Worm (Caenorhabditis elegans) whole organism, L1 larva: ENCODE data around the gene rpb-2.
A peak's percentile ranks its signal among the peaks of the same experiment; 100 is the strongest.

ENCODE experiments used
- C16A3.4 ChIP-seq: fragments of 150-350 bp; optimal IDR thresholded peaks from 2 replicates; lab custom pipeline; 2014; ENCODE audit warnings: missing biosample characterization, missing genetic modification characterization
- C34B4.2 ChIP-seq: sonication (generic microtip); optimal IDR thresholded peaks from 2 replicates; lab custom pipeline; 2017; ENCODE audit warnings: mild to moderate bottlenecking, missing genetic modification characterization, missing compliant biosample characterization
- Y116A8C.19 ChIP-seq: sonication (generic microtip); optimal IDR thresholded peaks from 2 replicates; lab custom pipeline; 2016; ENCODE audit warnings: missing compliant biosample characterization, missing genetic modification characterization, borderline replicate concordance
- aha-1 ChIP-seq: fragments of 150-350 bp; optimal IDR thresholded peaks from 2 replicates; lab custom pipeline; 2014; ENCODE audit warnings: missing biosample characterization, missing genetic modification characterization
- ama-1 ChIP-seq: fragments of 150-350 bp; optimal IDR thresholded peaks from 2 replicates; lab custom pipeline; 2014
- ceh-8 ChIP-seq: fragments of 200-800 bp; sonication (Bioruptor generic); optimal IDR thresholded peaks from 2 replicates; lab custom pipeline; 2018; ENCODE audit warnings: mild to moderate bottlenecking, missing genetic modification characterization, moderate library complexity, missing compliant biosample characterization
- ceh-82 ChIP-seq, 3 experiments: fragments of 150-350 bp in 1 of 3; sonication (generic microtip) in 2 of 3; optimal IDR thresholded peaks; 2 replicates each; lab custom pipeline; 2014 to 2017; ENCODE audit warnings: missing biosample characterization in 3 of 3, missing genetic modification characterization in 3 of 3
- dpl-1 ChIP-seq, 3 experiments: fragments of 150-350 bp in 2 of 3; sonication (generic microtip) in 1 of 3; optimal IDR thresholded peaks; 2 replicates each; lab custom pipeline; 2014 to 2017; ENCODE audit warnings: missing biosample characterization in 3 of 3, missing genetic modification characterization in 3 of 3, missing genetic modification reagents in 3 of 3
- efl-1 ChIP-seq, 4 experiments: fragments of 150-350 bp; optimal IDR thresholded peaks in 3 of 4; peaks in 1 of 4; 1 replicate in 1 of 4; 2 replicates in 3 of 4; lab custom pipeline; 2014; ENCODE audit warnings: missing biosample characterization in 2 of 4, missing genetic modification characterization in 2 of 4, missing genetic modification reagents in 2 of 4
- efl-3 ChIP-seq: fragments of 200-800 bp; sonication (Bioruptor generic); optimal IDR thresholded peaks from 2 replicates; lab custom pipeline; 2018; ENCODE audit warnings: mild to moderate bottlenecking, missing genetic modification characterization, missing compliant biosample characterization
- egl-27 ChIP-seq, 2 experiments: fragments of 150-350 bp in 1 of 2; sonication (generic microtip); optimal IDR thresholded peaks; 3 replicates each; lab custom pipeline; 2017 to 2018; ENCODE audit warnings: missing biosample characterization in 2 of 2, missing genetic modification characterization in 2 of 2, missing genetic modification reagents in 2 of 2
- elt-3 ChIP-seq, 6 experiments: fragments of 150-350 bp in 1 of 6; sonication (generic microtip); optimal IDR thresholded peaks; 2 replicates each; lab custom pipeline; 2017 to 2018; ENCODE audit warnings: missing biosample characterization in 6 of 6, missing genetic modification characterization in 6 of 6, inconsistent platforms in 1 of 6
- fkh-4 ChIP-seq: sonication (generic microtip); optimal IDR thresholded peaks from 2 replicates; lab custom pipeline; 2016; ENCODE audit warnings: missing compliant biosample characterization, missing genetic modification characterization, borderline replicate concordance
- grh-1 ChIP-seq: fragments of 200-800 bp; sonication (Bioruptor generic); IDR thresholded peaks from 2 replicates; pipeline ENCODE4 v1.3.6; 2022; ENCODE audit warnings: missing genetic modification reagents, missing genetic modification characterization, missing compliant biosample characterization
- hlh-17 ChIP-seq: fragments of 200-800 bp; sonication (Bioruptor generic); optimal IDR thresholded peaks from 2 replicates; lab custom pipeline; 2018; ENCODE audit warnings: missing genetic modification characterization, mild to moderate bottlenecking, missing compliant biosample characterization, moderate library complexity, borderline replicate concordance
- hpl-2 ChIP-seq: fragments of 150-350 bp; optimal IDR thresholded peaks from 2 replicates; lab custom pipeline; 2014; ENCODE audit warnings: missing biosample characterization, missing genetic modification reagents, missing genetic modification characterization
- isw-1 ChIP-seq: fragments of 200-800 bp; sonication (Bioruptor generic); IDR thresholded peaks from 2 replicates; pipeline ENCODE4 v1.3.6; 2022; ENCODE audit warnings: missing genetic modification characterization, missing compliant biosample characterization
- lin-35 ChIP-seq, 2 experiments: fragments of 150-350 bp; optimal IDR thresholded peaks; 2 replicates each; lab custom pipeline; 2014; ENCODE audit warnings: missing biosample characterization in 2 of 2, missing genetic modification characterization in 2 of 2, missing genetic modification reagents in 2 of 2
- lir-3 ChIP-seq: sonication (generic microtip); optimal IDR thresholded peaks from 2 replicates; lab custom pipeline; 2016; ENCODE audit warnings: mild to moderate bottlenecking, missing genetic modification characterization, moderate library complexity, missing compliant biosample characterization; ENCODE audit not compliant: poor library complexity
- lsy-2 ChIP-seq, 2 experiments: fragments of 150-350 bp; optimal IDR thresholded peaks; 2 replicates each; lab custom pipeline; 2014; ENCODE audit warnings: missing biosample characterization in 2 of 2, missing genetic modification characterization in 2 of 2
- mab-9 ChIP-seq: fragments of 200-800 bp; sonication (Bioruptor generic); IDR thresholded peaks from 2 replicates; pipeline ENCODE4 v1.3.6; 2022; ENCODE audit warnings: missing genetic modification reagents, missing genetic modification characterization, missing compliant biosample characterization
- mdl-1 ChIP-seq, 2 experiments: fragments of 150-350 bp; optimal IDR thresholded peaks; 2 replicates each; lab custom pipeline; 2014 to 2017; ENCODE audit warnings: missing biosample characterization in 2 of 2, missing genetic modification characterization in 2 of 2, inconsistent platforms in 1 of 2
- mef-2 ChIP-seq: fragments of 150-350 bp; optimal IDR thresholded peaks from 2 replicates; lab custom pipeline; 2014; ENCODE audit warnings: missing biosample characterization, missing genetic modification characterization
- nhr-11 ChIP-seq: fragments of 150-350 bp; optimal IDR thresholded peaks from 2 replicates; lab custom pipeline; 2014; ENCODE audit warnings: missing biosample characterization, missing genetic modification characterization
- nhr-237 ChIP-seq: fragments of 150-350 bp; optimal IDR thresholded peaks from 2 replicates; lab custom pipeline; 2014; ENCODE audit warnings: missing biosample characterization, missing genetic modification characterization
- nhr-76 ChIP-seq: sonication (generic microtip); optimal IDR thresholded peaks from 2 replicates; lab custom pipeline; 2017; ENCODE audit warnings: missing biosample characterization, missing genetic modification characterization
- nhr-90 ChIP-seq: sonication (generic microtip); optimal IDR thresholded peaks from 2 replicates; lab custom pipeline; 2016; ENCODE audit warnings: mild to moderate bottlenecking, missing genetic modification characterization, missing compliant biosample characterization; ENCODE audit not compliant: poor library complexity
- pag-3 ChIP-seq: sonication (generic microtip); optimal IDR thresholded peaks from 2 replicates; lab custom pipeline; 2017; ENCODE audit warnings: missing genetic modification characterization, mild to moderate bottlenecking, missing compliant biosample characterization, antibody characterized with exemption, borderline replicate concordance; ENCODE audit not compliant: insufficient read depth
- pax-3 ChIP-seq: fragments of 200-800 bp; sonication (Bioruptor generic); optimal IDR thresholded peaks from 2 replicates; lab custom pipeline; 2018; ENCODE audit warnings: mild to moderate bottlenecking, missing genetic modification characterization, moderate library complexity, missing compliant biosample characterization
- pqm-1 ChIP-seq: sonication (generic microtip); optimal IDR thresholded peaks from 3 replicates; lab custom pipeline; 2017; ENCODE audit warnings: missing biosample characterization, missing genetic modification characterization
- rnt-1 ChIP-seq: sonication (generic microtip); optimal IDR thresholded peaks from 2 replicates; lab custom pipeline; 2016; ENCODE audit warnings: mild to moderate bottlenecking, missing genetic modification characterization, moderate library complexity, missing compliant biosample characterization
- skn-1 ChIP-seq: fragments of 150-350 bp; optimal IDR thresholded peaks from 2 replicates; lab custom pipeline; 2014; ENCODE audit warnings: missing biosample characterization, missing genetic modification characterization
- snpc-4 ChIP-seq: fragments of 150-350 bp; optimal IDR thresholded peaks from 2 replicates; lab custom pipeline; 2014; ENCODE audit warnings: missing biosample characterization, missing genetic modification characterization
- sup-37 ChIP-seq: fragments of 200-800 bp; sonication (Bioruptor generic); optimal IDR thresholded peaks from 2 replicates; lab custom pipeline; 2018; ENCODE audit warnings: mild to moderate bottlenecking, missing genetic modification characterization, missing compliant biosample characterization
- swsn-7 ChIP-seq: sonication (generic microtip); optimal IDR thresholded peaks from 2 replicates; lab custom pipeline; 2016; ENCODE audit warnings: missing genetic modification characterization, missing compliant biosample characterization
- tbx-2 ChIP-seq: sonication (generic microtip); optimal IDR thresholded peaks from 2 replicates; lab custom pipeline; 2016; ENCODE audit warnings: missing genetic modification characterization, missing compliant biosample characterization
- tlp-1 ChIP-seq: fragments of 150-350 bp; optimal IDR thresholded peaks from 2 replicates; lab custom pipeline; 2014; ENCODE audit warnings: missing biosample characterization, missing genetic modification characterization
- unc-62 ChIP-seq: fragments of 150-350 bp; optimal IDR thresholded peaks from 2 replicates; lab custom pipeline; 2014; ENCODE audit warnings: missing biosample characterization, missing genetic modification reagents, missing genetic modification characterization
- unc-86 ChIP-seq: sonication (generic microtip); optimal IDR thresholded peaks from 2 replicates; lab custom pipeline; 2016; ENCODE audit warnings: missing genetic modification characterization, missing compliant biosample characterization
- vab-15 ChIP-seq: sonication (generic microtip); optimal IDR thresholded peaks from 2 replicates; lab custom pipeline; 2017; ENCODE audit warnings: missing genotype, mild to moderate bottlenecking, missing genetic modification characterization, missing compliant biosample characterization
- ztf-11 ChIP-seq, 2 experiments: sonication (generic microtip); optimal IDR thresholded peaks; 2 replicates each; lab custom pipeline; 2016 to 2017; ENCODE audit warnings: missing genetic modification characterization in 2 of 2, missing biosample characterization in 1 of 2, missing compliant biosample characterization in 1 of 2
- ztf-4 ChIP-seq: fragments of 150-350 bp; optimal IDR thresholded peaks from 2 replicates; lab custom pipeline; 2014; ENCODE audit warnings: missing biosample characterization, missing genetic modification characterization

The rpb-2 gene

ce11 chrIII:4960204-4960603, 20.8 kb downstream of the rpb-2 start, which contains the start of gene C27F2.4:
TSS of gene C27F2.4 (minus strand) at chrIII:4960304.
- TF ChIP-seq snpc-4 (tag; lab: Kevin White, UChicago) (no peak), rnt-1 (tag; lab: Kevin White, UChicago) (no peak), lir-3 (tag; lab: Kevin White, UChicago) (no peak), lin-35 (GFP tag; optimal IDR thresholded peaks at IDR 0.05; lab: Kevin White, UChicago) (no peak), aha-1 (tag; lab: Kevin White, UChicago) (no peak), egl-27 (tag; optimal IDR thresholded peaks at IDR 0.05; lab: Kevin White, UChicago) (no peak)

DNA sequence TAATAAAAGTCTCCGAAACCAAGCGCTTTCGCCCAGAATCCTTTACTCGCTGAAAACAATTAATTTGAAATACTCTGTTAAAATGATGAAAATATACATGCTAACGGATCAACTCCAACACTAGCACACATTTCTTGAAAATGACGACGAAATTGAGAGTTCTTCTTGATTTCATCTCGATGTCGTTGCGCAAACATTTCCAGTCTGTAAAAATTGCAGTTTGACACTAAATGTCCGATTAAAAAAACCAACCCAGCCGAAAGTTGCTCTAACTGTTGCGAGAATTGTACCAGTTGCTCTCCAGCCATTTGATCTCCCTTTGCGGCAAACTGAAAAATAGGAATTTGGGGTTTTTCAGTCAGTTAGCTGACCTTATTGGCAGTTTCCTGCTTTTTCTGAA, 21.9 kb downstream of the rpb-2 start:
- TF ChIP-seq ztf-4 (tag; lab: Kevin White, UChicago) = no peak
- no peak for TF ChIP-seq efl-1 (optimal IDR thresholded peaks at IDR 0.05; lab: Kevin White, UChicago)
- peak in 1 of 2 experiments; percentile 26 for TF ChIP-seq efl-1 (GFP tag; optimal IDR thresholded peaks at IDR 0.05 in 1 of 2; lab: Kevin White, UChicago)

DNA sequence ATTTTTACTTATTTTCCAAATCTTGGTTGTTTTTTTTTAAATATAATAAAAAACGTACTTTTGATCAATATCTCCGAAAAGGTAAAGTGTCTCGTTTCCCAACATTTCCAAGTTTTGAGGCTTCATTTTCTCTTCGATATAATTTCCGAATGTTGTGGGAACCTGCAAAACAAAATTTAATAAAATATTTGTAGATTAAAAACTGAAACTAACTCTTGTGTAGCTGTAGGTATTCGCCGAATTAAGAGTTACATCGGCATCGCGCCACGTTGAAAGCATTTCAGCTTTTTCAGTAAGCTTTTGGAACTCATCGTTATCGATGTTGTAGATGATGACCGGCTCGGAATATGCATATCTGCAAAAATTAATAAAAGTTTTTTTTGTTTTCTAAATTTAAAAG, 23.0 kb downstream of the rpb-2 start, which contains the start of gene vps-22:
Gene vps-22, minus strand, starts transcription at position 101 of the 400 bp plus-strand sequence.
- TF ChIP-seq nhr-76 (tag; lab: Kevin White, UChicago) (no peak), aha-1 (tag; lab: Kevin White, UChicago) (no peak), mdl-1 (tag; optimal IDR thresholded peaks at IDR 0.05; lab: Kevin White, UChicago) (no peak), ama-1 (lab: Kevin White, UChicago) (no peak), ztf-11 (tag; optimal IDR thresholded peaks at IDR 0.05; lab: Kevin White, UChicago) (no peak), pax-3 (tag; lab: Kevin White, UChicago) (no peak), mab-9 (no peak), lir-3 (tag; lab: Kevin White, UChicago) (no peak)

DNA sequence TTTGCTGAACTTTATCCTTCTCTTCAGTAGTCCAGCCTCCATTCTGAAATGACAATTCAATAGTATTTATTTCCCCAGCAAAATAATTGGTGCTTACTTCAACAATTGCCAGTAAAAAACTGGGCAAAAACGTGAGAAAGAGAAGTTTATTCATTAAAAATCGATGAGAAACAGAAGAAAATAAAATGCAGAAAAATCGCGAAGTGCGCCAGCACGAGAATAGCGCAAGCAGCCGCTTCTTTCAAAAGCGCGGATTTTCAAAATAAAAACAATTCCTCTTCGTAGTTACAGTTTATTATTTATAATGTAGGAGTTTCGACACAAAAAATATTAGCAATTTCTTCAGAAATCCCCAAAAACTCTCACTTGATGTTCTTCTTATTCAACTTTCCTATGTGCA, 23.5 kb downstream of the rpb-2 start, which contains the start of gene C27F2.9:
Gene C27F2.9, minus strand, starts transcription at position 159 of the 400 bp plus-strand sequence.
- TF ChIP-seq fkh-4 (tag; lab: Kevin White, UChicago) (peak; percentile 44), ceh-82 (tag; optimal IDR thresholded peaks at IDR 0.05; lab: Kevin White, UChicago) (peak; percentile 89 to 94 (median 93)), hpl-2 (GFP tag; lab: Kevin White, UChicago) (no peak), skn-1 (tag; lab: Kevin White, UChicago) (peak; percentile 91), unc-62 (no peak), C16A3.4 (tag; lab: Kevin White, UChicago) (peak; percentile 92), ztf-11 (tag; optimal IDR thresholded peaks at IDR 0.05; lab: Kevin White, UChicago) (peak in 1 of 2 experiments; percentile 83), rnt-1 (tag; lab: Kevin White, UChicago) (peak; percentile 96), mab-9 (peak; percentile 84), C34B4.2 (tag; lab: Kevin White, UChicago) (peak; percentile 36), lir-3 (tag; lab: Kevin White, UChicago) (peak; percentile 77), grh-1 (GFP tag; lab: Robert Waterston, UW) (peak; percentile 85), pqm-1 (tag; lab: Kevin White, UChicago) (no peak), nhr-76 (tag; lab: Kevin White, UChicago) (no peak), vab-15 (tag; lab: Kevin White, UChicago) (no peak), nhr-90 (tag; lab: Kevin White, UChicago) (peak; percentile 94), mef-2 (tag; lab: Kevin White, UChicago) (peak; percentile 5), mdl-1 (tag; optimal IDR thresholded peaks at IDR 0.05; lab: Kevin White, UChicago) (peak in 1 of 2 experiments; percentile 71), tlp-1 (tag; lab: Kevin White, UChicago) (no peak), dpl-1 (GFP tag; optimal IDR thresholded peaks at IDR 0.05; lab: Kevin White, UChicago) (peak; percentile 99 to 100 (median 99)), tbx-2 (peak; percentile 93), aha-1 (tag; lab: Kevin White, UChicago) (peak; percentile 56), swsn-7 (tag; lab: Kevin White, UChicago) (peak; percentile 94), Y116A8C.19 (no peak), unc-86 (tag; lab: Kevin White, UChicago) (peak; percentile 89), nhr-237 (tag; lab: Kevin White, UChicago) (peak; percentile 84), snpc-4 (tag; lab: Kevin White, UChicago) (peak; percentile 73), sup-37 (GFP tag; lab: Kevin White, UChicago) (peak; percentile 81), elt-3 (tag; optimal IDR thresholded peaks at IDR 0.05; lab: Kevin White, UChicago) (peak in 4 of 6 experiments; percentile 3 to 87 (median 56)), pag-3 (peak; percentile 67), egl-27 (tag; optimal IDR thresholded peaks at IDR 0.05; lab: Kevin White, UChicago) (no peak), isw-1 (GFP tag; lab: Robert Waterston, UW) (peak; percentile 91), lsy-2 (tag; optimal IDR thresholded peaks at IDR 0.05; lab: Kevin White, UChicago) (peak; percentile 94), ceh-8 (GFP tag; lab: Kevin White, UChicago) (peak; percentile 84), lin-35 (GFP tag; optimal IDR thresholded peaks at IDR 0.05; lab: Kevin White, UChicago) (peak; percentile 99 to 100), efl-3 (GFP tag; lab: Kevin White, UChicago) (peak; percentile 19), nhr-11 (peak; percentile 90), hlh-17 (GFP tag; lab: Kevin White, UChicago) (no peak)
